Worm (Caenorhabditis elegans) whole organism, late embryonic: ENCODE data around the gene sup-12.

ENCODE experiments used
- C38D4.7 ChIP-seq: fragments of 200-800 bp; sonication (Bioruptor generic); optimal IDR thresholded peaks from 2 replicates; lab custom pipeline; 2018; ENCODE audit warnings: mild to moderate bottlenecking, missing genetic modification characterization, moderate library complexity, missing compliant biosample characterization
- ama-1 ChIP-seq: fragments of 150-350 bp; optimal IDR thresholded peaks from 2 replicates; lab custom pipeline; 2014
- ceh-18 ChIP-seq: sonication (generic microtip); optimal IDR thresholded peaks from 2 replicates; lab custom pipeline; 2016; ENCODE audit warnings: missing genetic modification characterization, missing compliant biosample characterization
- ceh-22 ChIP-seq: sonication (generic microtip); optimal IDR thresholded peaks from 2 replicates; lab custom pipeline; 2017; ENCODE audit warnings: missing biosample characterization, missing genetic modification characterization
- ceh-24 ChIP-seq: sonication (generic microtip); optimal IDR thresholded peaks from 2 replicates; lab custom pipeline; 2016; ENCODE audit warnings: mild to moderate bottlenecking, missing genetic modification characterization, missing compliant biosample characterization
- ceh-30 ChIP-seq: fragments of 150-350 bp; optimal IDR thresholded peaks from 2 replicates; lab custom pipeline; 2014; ENCODE audit warnings: missing biosample characterization, missing genetic modification characterization
- ceh-31 ChIP-seq: sonication (generic microtip); optimal IDR thresholded peaks from 2 replicates; lab custom pipeline; 2016; ENCODE audit warnings: missing genetic modification characterization, missing compliant biosample characterization
- dmd-4 ChIP-seq: sonication (generic microtip); optimal IDR thresholded peaks from 2 replicates; lab custom pipeline; 2016; ENCODE audit warnings: borderline replicate concordance, missing genetic modification characterization, missing compliant biosample characterization
- elt-2 ChIP-seq: sonication (generic microtip); optimal IDR thresholded peaks from 2 replicates; lab custom pipeline; 2016; ENCODE audit warnings: missing genetic modification reagents, missing genetic modification characterization, missing compliant biosample characterization
- fkh-6 ChIP-seq: sonication (generic microtip); optimal IDR thresholded peaks from 2 replicates; lab custom pipeline; 2016; ENCODE audit warnings: missing genetic modification characterization, missing compliant biosample characterization
- gmeb-2 ChIP-seq: sonication (generic microtip); optimal IDR thresholded peaks from 2 replicates; lab custom pipeline; 2016; ENCODE audit warnings: missing genetic modification characterization, inconsistent platforms, missing compliant biosample characterization
- hlh-15 ChIP-seq: sonication (generic microtip); optimal IDR thresholded peaks from 2 replicates; lab custom pipeline; 2016; ENCODE audit warnings: missing genetic modification characterization, missing compliant biosample characterization
- hlh-30 ChIP-seq: sonication (generic microtip); optimal IDR thresholded peaks from 2 replicates; lab custom pipeline; 2017; ENCODE audit warnings: antibody characterized with exemption, missing genetic modification characterization, missing compliant biosample characterization; ENCODE audit not compliant: insufficient read depth
- hlh-6 ChIP-seq: sonication (generic microtip); optimal IDR thresholded peaks from 2 replicates; lab custom pipeline; 2016; ENCODE audit warnings: missing genotype, missing genetic modification characterization, missing compliant biosample characterization
- madf-2 ChIP-seq: sonication (generic microtip); optimal IDR thresholded peaks from 2 replicates; lab custom pipeline; 2017; ENCODE audit warnings: missing genetic modification characterization, missing compliant biosample characterization
- mec-3 ChIP-seq: sonication (generic microtip); optimal IDR thresholded peaks from 2 replicates; lab custom pipeline; 2016; ENCODE audit warnings: borderline replicate concordance, missing genetic modification characterization, missing compliant biosample characterization
- nfya-1 ChIP-seq: sonication (generic microtip); optimal IDR thresholded peaks from 2 replicates; lab custom pipeline; 2017; ENCODE audit warnings: missing genetic modification characterization, mild to moderate bottlenecking, missing compliant biosample characterization, antibody characterized with exemption, moderate library complexity
- nhr-11 ChIP-seq: fragments of 150-350 bp; optimal IDR thresholded peaks from 2 replicates; lab custom pipeline; 2014; ENCODE audit warnings: missing biosample characterization, missing genetic modification characterization
- nhr-232 ChIP-seq: sonication (generic microtip); optimal IDR thresholded peaks from 2 replicates; lab custom pipeline; 2016; ENCODE audit warnings: missing genetic modification characterization, missing compliant biosample characterization
- npax-4 ChIP-seq: sonication (generic microtip); optimal IDR thresholded peaks from 2 replicates; lab custom pipeline; 2016; ENCODE audit warnings: missing genetic modification characterization, missing compliant biosample characterization
- pag-3 ChIP-seq: sonication (generic microtip); optimal IDR thresholded peaks from 2 replicates; lab custom pipeline; 2016; ENCODE audit warnings: missing compliant biosample characterization, missing genetic modification characterization, borderline replicate concordance
- pat-9 ChIP-seq: fragments of 200-800 bp; sonication (Bioruptor generic); optimal IDR thresholded peaks from 2 replicates; lab custom pipeline; 2018; ENCODE audit warnings: mild to moderate bottlenecking, missing genetic modification characterization, moderate library complexity, missing compliant biosample characterization
- pha-4 ChIP-seq: fragments of 150-350 bp; optimal IDR thresholded peaks from 2 replicates; lab custom pipeline; 2018; ENCODE audit warnings: missing biosample characterization, missing genetic modification reagents, missing genetic modification characterization
- rnt-1 ChIP-seq: sonication (generic microtip); optimal IDR thresholded peaks from 2 replicates; lab custom pipeline; 2016; ENCODE audit warnings: missing genetic modification characterization, missing compliant biosample characterization
- sox-4 ChIP-seq: sonication (generic microtip); optimal IDR thresholded peaks from 2 replicates; lab custom pipeline; 2017; ENCODE audit warnings: mild to moderate bottlenecking, missing genetic modification characterization, inconsistent platforms, missing compliant biosample characterization
- syd-9 ChIP-seq: sonication (generic microtip); optimal IDR thresholded peaks from 2 replicates; lab custom pipeline; 2016; ENCODE audit warnings: mild to moderate bottlenecking, missing genetic modification characterization, moderate library complexity, missing compliant biosample characterization
- tbx-2 ChIP-seq: sonication (generic microtip); optimal IDR thresholded peaks from 2 replicates; lab custom pipeline; 2016; ENCODE audit warnings: missing genetic modification characterization, missing compliant biosample characterization
- ttx-3 ChIP-seq: sonication (generic microtip); optimal IDR thresholded peaks from 2 replicates; lab custom pipeline; 2016; ENCODE audit warnings: missing genetic modification reagents, missing genetic modification characterization, missing compliant biosample characterization
- unc-42 ChIP-seq: sonication (generic microtip); optimal IDR thresholded peaks from 2 replicates; lab custom pipeline; 2016; ENCODE audit warnings: missing genotype, missing genetic modification characterization, missing compliant biosample characterization
- unc-55 ChIP-seq: sonication (generic microtip); optimal IDR thresholded peaks from 2 replicates; lab custom pipeline; 2017; ENCODE audit warnings: missing biosample characterization, missing genetic modification reagents, missing genetic modification characterization
- zip-5 ChIP-seq: sonication (generic microtip); optimal IDR thresholded peaks from 2 replicates; lab custom pipeline; 2016; ENCODE audit warnings: missing genetic modification characterization, missing compliant biosample characterization

The sup-12 gene

DNA sequence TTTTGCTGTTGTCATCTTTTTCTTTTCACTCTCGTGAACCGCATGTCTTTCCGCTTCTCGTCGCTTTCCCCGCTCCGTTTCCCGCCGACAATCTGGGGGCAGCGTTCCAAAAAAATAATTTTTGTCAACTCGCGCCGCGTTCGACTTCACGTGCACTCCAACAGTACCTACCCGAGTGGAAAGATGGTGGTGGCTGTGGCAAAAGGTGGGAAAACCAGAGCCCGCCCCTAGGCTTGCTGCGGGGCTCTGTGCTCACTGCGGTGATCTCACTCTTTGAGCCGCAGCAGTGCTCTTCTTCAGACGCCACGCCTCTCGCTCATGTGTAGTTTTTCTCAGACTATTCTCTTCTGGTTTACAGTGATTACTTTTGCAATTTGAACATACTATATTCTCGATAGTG, 16.8 kb upstream of the sup-12 start:
- TF ChIP-seq ama-1 (lab: Kevin White, UChicago) (no peak), mec-3 (tag; lab: Kevin White, UChicago) (no peak), fkh-6 (tag; lab: Kevin White, UChicago) (no peak), rnt-1 (tag; lab: Kevin White, UChicago) (no peak), npax-4 (tag; lab: Kevin White, UChicago) (no peak), hlh-15 (tag; lab: Kevin White, UChicago) (no peak), hlh-6 (tag; lab: Kevin White, UChicago) (no peak), ceh-18 (no peak), ceh-22 (tag; lab: Kevin White, UChicago) (no peak), zip-5 (tag; lab: Kevin White, UChicago) (no peak), pha-4 (no peak), elt-2 (tag; lab: Kevin White, UChicago) (no peak), syd-9 (tag; lab: Kevin White, UChicago) (peak; percentile 1), madf-2 (tag; lab: Kevin White, UChicago) (no peak), C38D4.7 (GFP tag; lab: Kevin White, UChicago) (no peak), hlh-30 (tag; lab: Kevin White, UChicago) (no peak), sox-4 (tag; lab: Kevin White, UChicago) (no peak), ceh-31 (peak; percentile 32)

DNA sequence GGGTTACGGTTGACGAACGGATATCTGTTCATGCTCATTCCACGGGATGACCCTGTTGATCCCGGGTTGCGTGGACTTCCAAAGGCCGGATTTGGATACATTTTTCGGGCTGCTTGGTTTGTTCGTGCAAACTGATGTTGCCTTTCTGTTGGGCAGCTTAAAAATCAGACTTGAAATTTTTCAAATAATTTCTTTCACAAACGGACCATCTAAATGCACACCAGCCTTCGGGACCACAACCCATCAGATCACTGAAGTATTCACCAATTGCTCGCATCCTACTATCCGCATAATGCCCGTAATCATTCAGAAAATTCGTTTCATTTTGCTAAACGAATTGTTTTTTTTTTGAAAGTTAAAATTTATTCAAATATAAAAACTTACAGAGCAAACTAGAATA, 8.8 kb upstream of the sup-12 start, which contains the start of gene F47F2.3:
F47F2.3 (minus strand) TSS at position 101 of the 400 bp plus-strand sequence.
- TF ChIP-seq dmd-4 (tag; lab: Kevin White, UChicago): no peak
- TF ChIP-seq gmeb-2: no peak
- no peak for TF ChIP-seq tbx-2
- no peak for TF ChIP-seq sox-4 (tag; lab: Kevin White, UChicago)
- TF ChIP-seq hlh-15 (tag; lab: Kevin White, UChicago): no peak
- TF ChIP-seq, all 69 proteins: peak for 0

DNA sequence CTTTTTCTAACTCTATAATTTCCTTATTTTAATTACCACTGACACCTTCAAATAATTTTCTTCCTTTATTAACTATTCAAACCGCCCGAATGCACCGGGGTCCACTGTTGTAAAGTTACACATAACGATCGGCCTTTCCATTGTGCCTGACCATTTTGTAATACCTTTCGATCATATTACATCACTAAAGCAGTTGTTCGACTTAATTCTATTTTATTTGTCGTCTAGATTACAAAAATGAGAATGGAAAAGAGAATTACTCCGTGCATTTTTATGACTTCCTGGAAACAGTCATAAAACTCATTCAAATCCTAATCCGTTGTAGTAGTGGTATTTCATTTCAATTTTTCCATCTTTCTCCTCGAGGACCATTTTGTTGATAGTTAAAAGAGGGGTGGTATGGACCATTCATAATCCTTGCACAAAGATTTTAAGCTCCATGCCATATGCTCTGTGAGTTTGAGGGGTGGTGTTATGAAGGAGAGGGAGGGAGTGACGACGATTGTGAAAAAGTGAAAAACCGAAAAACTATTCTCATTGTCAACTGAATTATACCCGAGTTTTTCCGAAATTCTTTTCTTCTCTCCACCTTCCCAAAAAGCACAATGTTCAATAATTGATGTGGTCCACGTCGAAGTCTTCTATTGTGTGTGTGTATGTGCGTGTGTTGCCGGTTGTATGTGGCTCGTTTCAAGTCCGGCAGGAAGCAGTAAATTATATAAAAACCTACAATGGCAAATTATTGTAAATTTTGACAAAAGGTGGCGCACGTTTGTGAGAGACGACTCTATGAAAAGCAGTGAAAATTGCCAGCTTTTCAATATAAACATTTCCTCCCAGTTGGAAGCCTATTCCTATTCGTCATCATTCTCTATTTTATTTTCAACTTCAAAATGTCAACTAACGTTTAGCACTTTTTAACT, 5.9 kb upstream of the sup-12 start:
- TF ChIP-seq ceh-30 (tag; lab: Kevin White, UChicago): no peak
- TF ChIP-seq ceh-31: peak; percentile 38
- TF ChIP-seq hlh-30 (tag; lab: Kevin White, UChicago): no peak
- TF ChIP-seq nhr-11: no peak
- TF ChIP-seq unc-55 (GFP tag; lab: Kevin White, UChicago): peak; percentile 11
- no peak for TF ChIP-seq pat-9
- no peak for TF ChIP-seq ceh-24

DNA sequence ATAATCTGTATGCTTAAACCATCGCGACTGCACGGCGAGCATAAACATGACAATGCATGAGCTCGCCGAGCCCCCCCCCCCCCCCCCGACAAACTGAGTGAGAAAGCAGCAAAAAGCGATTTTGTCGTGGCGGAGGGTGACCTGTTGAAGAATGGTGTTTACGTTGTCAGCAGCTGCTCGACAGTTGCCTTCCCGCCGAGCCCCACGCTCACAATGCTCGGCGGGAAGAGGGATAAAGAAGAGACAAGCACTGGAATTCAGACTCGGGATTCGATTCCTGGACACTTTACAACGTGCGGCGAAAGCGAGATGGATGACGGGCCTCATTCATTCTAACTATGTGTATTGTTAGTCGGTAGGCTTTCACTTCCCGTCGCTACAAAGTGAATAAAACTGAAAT, 3.7 kb upstream of the sup-12 start:
- peak; percentile 24 for TF ChIP-seq ceh-18
- TF ChIP-seq rnt-1 (tag; lab: Kevin White, UChicago): peak; percentile 37
- TF ChIP-seq unc-55 (GFP tag; lab: Kevin White, UChicago): peak; percentile 8
- TF ChIP-seq pat-9: peak; percentile 40
- no peak for TF ChIP-seq nhr-11
- TF ChIP-seq, all 69 proteins: peak for 4

DNA sequence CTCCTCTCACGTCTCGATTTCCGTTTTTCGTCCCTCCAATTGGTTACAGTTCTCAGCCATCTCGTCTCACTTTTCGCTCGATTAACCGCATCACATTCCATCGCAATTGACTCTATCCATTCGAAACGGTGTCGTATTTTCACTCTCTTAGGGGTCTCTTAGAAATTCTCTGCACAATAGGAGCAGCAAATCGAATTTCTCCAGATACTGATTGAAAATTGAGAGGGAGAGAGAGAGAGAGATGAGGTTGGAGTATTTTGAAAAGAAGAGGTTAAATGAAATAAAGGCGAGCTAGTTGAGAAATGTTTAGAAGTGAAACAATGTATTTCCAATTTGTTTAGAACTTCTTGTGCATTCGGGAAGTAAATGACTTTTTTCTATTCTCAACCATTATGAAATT, 3.0 kb upstream of the sup-12 start:
- peak; percentile 93 for TF ChIP-seq unc-42 (tag; lab: Kevin White, UChicago)
- no peak for TF ChIP-seq nhr-232 (tag; lab: Kevin White, UChicago)

DNA sequence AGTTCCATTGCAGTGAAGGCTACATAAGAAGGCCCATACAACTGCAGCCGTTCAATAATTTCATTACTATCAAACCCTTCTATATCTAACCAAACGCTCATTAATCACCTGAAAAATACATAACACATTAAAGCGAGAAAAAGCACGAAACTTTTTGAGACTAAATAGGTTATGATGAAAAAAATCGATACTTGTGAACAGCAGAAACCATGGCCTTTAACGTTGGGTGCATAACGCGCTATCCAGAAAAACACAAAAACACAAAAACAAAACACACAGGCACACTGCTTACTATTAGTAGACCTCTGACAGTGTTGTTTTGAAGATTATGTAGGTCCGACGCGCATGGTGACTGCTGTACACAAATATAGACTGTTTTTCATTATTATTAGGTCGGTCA, 6.9 kb downstream of the sup-12 start, which contains the start of gene T22B2.5:
T22B2.5 (minus strand) TSS at position 101 of the 400 bp plus-strand sequence.
- TF ChIP-seq nfya-1 (tag; lab: Kevin White, UChicago) (no peak), pag-3 (tag; lab: Kevin White, UChicago) (no peak), ttx-3 (no peak)
- TF ChIP-seq, all 69 proteins: peak for 0
